Fruit fly (Drosophila melanogaster) whole organism, wandering third instar larva: ENCODE data around the gene mus302.
A peak's percentile ranks its signal among the peaks of the same experiment; 100 is the strongest.

Source experiments
- Abd-B ChIP-seq: fragments of >200 bp; optimal IDR thresholded peaks from 2 replicates; lab custom pipeline; 2017; ENCODE audit warnings: missing biosample characterization, missing genetic modification characterization
- CG32264 ChIP-seq: fragments of 200-800 bp; sonication (Bioruptor generic); optimal IDR thresholded peaks from 2 replicates; lab custom pipeline; 2016; ENCODE audit warnings: missing biosample characterization, missing genetic modification characterization
- CG9705 ChIP-seq: fragments of 200-800 bp; sonication (Bioruptor generic); optimal IDR thresholded peaks from 2 replicates; lab custom pipeline; 2018; ENCODE audit warnings: missing biosample characterization, mild to moderate bottlenecking, missing genetic modification characterization
- CrebA ChIP-seq: fragments of 200-800 bp; sonication (Bioruptor generic); optimal IDR thresholded peaks from 2 replicates; lab custom pipeline; 2016; ENCODE audit warnings: missing biosample characterization, mild to moderate bottlenecking, missing genetic modification characterization, borderline replicate concordance
- Dfd ChIP-seq: fragments of >200 bp; optimal IDR thresholded peaks from 2 replicates; lab custom pipeline; 2017; ENCODE audit warnings: missing biosample characterization, missing genetic modification characterization
- Dif ChIP-seq: fragments of 200-275, 200-300 bp; sonication (Bioruptor generic); optimal IDR thresholded peaks from 2 replicates; lab custom pipeline; 2018; ENCODE audit warnings: missing biosample characterization, missing genetic modification characterization; ENCODE audit not compliant: partially characterized antibody
- GATAd ChIP-seq: sonication (Bioruptor generic); optimal IDR thresholded peaks from 2 replicates; lab custom pipeline; 2016; ENCODE audit warnings: missing biosample characterization, missing genetic modification characterization
- HLH106 ChIP-seq: fragments of 200-800 bp; optimal IDR thresholded peaks from 3 replicates; lab custom pipeline; 2019; ENCODE audit warnings: missing biosample characterization, mild to moderate bottlenecking, missing genetic modification characterization, moderate library complexity
- Hnf4 ChIP-seq: fragments of 200-800 bp; sonication (Bioruptor generic); optimal IDR thresholded peaks from 2 replicates; lab custom pipeline; 2016; ENCODE audit warnings: missing biosample characterization, mild to moderate bottlenecking, missing genetic modification characterization
- Hr78 ChIP-seq: fragments of >200 bp; optimal IDR thresholded peaks from 2 replicates; lab custom pipeline; 2017; ENCODE audit warnings: missing biosample characterization, missing genetic modification characterization
- Hr83 ChIP-seq: fragments of 200-300 bp; sonication (Bioruptor generic); optimal IDR thresholded peaks from 2 replicates; lab custom pipeline; 2016; ENCODE audit warnings: missing biosample characterization, mild to moderate bottlenecking, missing genetic modification characterization, moderate library complexity; ENCODE audit not compliant: poor library complexity, severe bottlenecking
- Jra ChIP-seq: sonication (Bioruptor generic); optimal IDR thresholded peaks from 2 replicates; lab custom pipeline; 2016; ENCODE audit warnings: missing biosample characterization, missing genetic modification characterization
- Mio ChIP-seq: sonication (Bioruptor generic); optimal IDR thresholded peaks from 2 replicates; lab custom pipeline; 2016; ENCODE audit warnings: missing biosample characterization, missing genetic modification characterization
- Myc ChIP-seq: fragments of >200 bp; optimal IDR thresholded peaks from 2 replicates; lab custom pipeline; 2017
- N ChIP-seq: fragments of >200 bp; optimal IDR thresholded peaks from 2 replicates; lab custom pipeline; 2018; ENCODE audit warnings: missing biosample characterization, missing external identifiers, missing genetic modification characterization
- OdsH ChIP-seq: fragments of 200-800 bp; sonication (Bioruptor generic); optimal IDR thresholded peaks from 2 replicates; lab custom pipeline; 2016; ENCODE audit warnings: missing biosample characterization, mild to moderate bottlenecking, missing genetic modification characterization
- Rel ChIP-seq, 2 experiments: fragments of 200-800 bp; sonication (Bioruptor generic) in 1 of 2; optimal IDR thresholded peaks; 2 replicates in 1 of 2; 3 replicates in 1 of 2; lab custom pipeline; 2016 to 2019; ENCODE audit warnings: mild to moderate bottlenecking in 2 of 2, missing biosample characterization in 2 of 2, missing genetic modification characterization in 2 of 2, moderate library complexity in 1 of 2
- Sp1 ChIP-seq: fragments of 200-800 bp; sonication (Bioruptor generic); optimal IDR thresholded peaks from 3 replicates; lab custom pipeline; 2019; ENCODE audit warnings: missing biosample characterization, mild to moderate bottlenecking, missing genetic modification characterization, moderate library complexity
- Vsx2 ChIP-seq: fragments of 200-300, 225-300 bp; sonication (Bioruptor generic); optimal IDR thresholded peaks from 2 replicates; lab custom pipeline; 2018; ENCODE audit warnings: missing biosample characterization, missing genetic modification characterization; ENCODE audit not compliant: partially characterized antibody
- br ChIP-seq: fragments of 200-800 bp; sonication (Bioruptor generic); optimal IDR thresholded peaks from 2 replicates; lab custom pipeline; 2016; ENCODE audit warnings: missing biosample characterization, missing genetic modification characterization
- brk ChIP-seq: fragments of 200-800 bp; sonication (Bioruptor generic); optimal IDR thresholded peaks from 2 replicates; lab custom pipeline; 2016; ENCODE audit warnings: missing biosample characterization, mild to moderate bottlenecking, missing genetic modification characterization
- dl ChIP-seq, 2 experiments: fragments of 175-275, 200-275 bp in 1 of 2; fragments of 200-275 bp in 1 of 2; sonication (Bioruptor generic); optimal IDR thresholded peaks; lab custom pipeline; 2018; ENCODE audit warnings: mild to moderate bottlenecking in 2 of 2, missing biosample characterization in 2 of 2, missing genetic modification characterization in 2 of 2, moderate library complexity in 2 of 2; ENCODE audit not compliant: partially characterized antibody in 2 of 2, insufficient read depth in 1 of 2
- dmrt93B ChIP-seq: fragments of 200-800 bp; sonication (Bioruptor generic); optimal IDR thresholded peaks from 2 replicates; lab custom pipeline; 2018; ENCODE audit warnings: missing biosample characterization, mild to moderate bottlenecking, missing genetic modification characterization
- dsf ChIP-seq: sonication (Bioruptor generic); optimal IDR thresholded peaks from 2 replicates; lab custom pipeline; 2016; ENCODE audit warnings: missing biosample characterization, missing genetic modification characterization, borderline replicate concordance
- ey ChIP-seq: fragments of 200-800 bp; sonication (Bioruptor generic); optimal IDR thresholded peaks from 2 replicates; lab custom pipeline; 2016; ENCODE audit warnings: missing biosample characterization, missing genetic modification characterization
- foxo ChIP-seq, 2 experiments: fragments of 200-800 bp; sonication (Bioruptor generic); optimal IDR thresholded peaks; 2 replicates in 1 of 2; 3 replicates in 1 of 2; lab custom pipeline; 2016 to 2017; ENCODE audit warnings: missing biosample characterization in 2 of 2, missing genetic modification characterization in 2 of 2
- fru ChIP-seq: fragments of 200-800 bp; sonication (Bioruptor generic); optimal IDR thresholded peaks from 3 replicates; lab custom pipeline; 2016; ENCODE audit warnings: missing biosample characterization, mild to moderate bottlenecking, missing genetic modification characterization
- h ChIP-seq: fragments of 200-800 bp; sonication (Bioruptor generic); optimal IDR thresholded peaks from 3 replicates; lab custom pipeline; 2016; ENCODE audit warnings: missing biosample characterization, mild to moderate bottlenecking, missing genetic modification characterization
- jim ChIP-seq: fragments of 175-275, 200-325 bp; sonication (Bioruptor generic); optimal IDR thresholded peaks from 2 replicates; lab custom pipeline; 2016; ENCODE audit warnings: missing biosample characterization, mild to moderate bottlenecking, missing genetic modification characterization
- lola ChIP-seq: fragments of >200 bp; optimal IDR thresholded peaks from 2 replicates; lab custom pipeline; 2017; ENCODE audit warnings: missing biosample characterization, missing genetic modification characterization
- pan ChIP-seq: fragments of >200 bp; optimal IDR thresholded peaks from 2 replicates; lab custom pipeline; 2017
- psq ChIP-seq: fragments of 200-800 bp; sonication (Bioruptor generic); optimal IDR thresholded peaks from 3 replicates; lab custom pipeline; 2017; ENCODE audit warnings: missing biosample characterization, mild to moderate bottlenecking, missing genetic modification characterization, moderate library complexity
- rgr ChIP-seq: fragments of 200-800 bp; sonication (Bioruptor generic); optimal IDR thresholded peaks from 3 replicates; lab custom pipeline; 2016; ENCODE audit warnings: missing biosample characterization, mild to moderate bottlenecking, missing genetic modification characterization
- sage ChIP-seq: fragments of 200-800 bp; sonication (Bioruptor generic); optimal IDR thresholded peaks from 2 replicates; lab custom pipeline; 2016; ENCODE audit warnings: missing biosample characterization, mild to moderate bottlenecking, missing genetic modification characterization
- sv ChIP-seq: fragments of 200-800 bp; sonication (Bioruptor generic); optimal IDR thresholded peaks from 3 replicates; lab custom pipeline; 2016; ENCODE audit warnings: missing biosample characterization, missing genetic modification characterization
- tai ChIP-seq: sonication (Bioruptor generic); optimal IDR thresholded peaks from 2 replicates; lab custom pipeline; 2016; ENCODE audit warnings: missing biosample characterization, missing genetic modification characterization
- usp ChIP-seq: fragments of >200 bp; optimal IDR thresholded peaks from 2 replicates; lab custom pipeline; 2017; ENCODE audit warnings: missing biosample characterization, missing genetic modification characterization
- woc ChIP-seq: sonication (Bioruptor generic); optimal IDR thresholded peaks from 2 replicates; lab custom pipeline; 2016; ENCODE audit warnings: missing biosample characterization, mild to moderate bottlenecking, missing genetic modification characterization

mus302 gene

dm6 chr3L:16808139-16808538, 28.6 kb upstream of the mus302 start:
- TF ChIP-seq br (GFP tag; lab: Kevin White, UChicago), result no peak
- TF ChIP-seq Abd-B (GFP tag; lab: Kevin White, UChicago), result no peak
- no peak for TF ChIP-seq usp (GFP tag; lab: Kevin White, UChicago)
- no peak for TF ChIP-seq sv (GFP tag; lab: Kevin White, UChicago)
- no peak for TF ChIP-seq dsf (GFP tag; lab: Kevin White, UChicago)
- no peak for TF ChIP-seq Jra
- TF ChIP-seq CG32264 (GFP tag; lab: Kevin White, UChicago), result no peak
- no peak for TF ChIP-seq dmrt93B (GFP tag; lab: Kevin White, UChicago)
- no peak for TF ChIP-seq CG9705 (GFP tag; lab: Kevin White, UChicago)
- peak; percentile 3 for TF ChIP-seq Hr83
- TF ChIP-seq jim, result no peak
- TF ChIP-seq Mio, result no peak
- peak; percentile 0 for TF ChIP-seq HLH106 (tag; lab: Kevin White, UChicago)
- TF ChIP-seq dl (GFP tag; optimal IDR thresholded peaks at IDR 0.05; lab: Kevin White, UChicago; ENCODE audit: insufficient read depth in 1 of 2, partially characterized antibody in 2 of 2), result peak in 1 of 2 experiments; percentile 69
- TF ChIP-seq pan (lab: Kevin White, UChicago), result no peak
- no peak for TF ChIP-seq N (GFP tag; lab: Kevin White, UChicago)
- no peak for TF ChIP-seq CrebA
- no peak for TF ChIP-seq tai (GFP tag; lab: Kevin White, UChicago)
- TF ChIP-seq psq (GFP tag; lab: Kevin White, UChicago), result no peak
- no peak for TF ChIP-seq Rel (GFP tag; optimal IDR thresholded peaks at IDR 0.05; lab: Kevin White, UChicago)
- TF ChIP-seq Rel (tag; optimal IDR thresholded peaks at IDR 0.05; lab: Kevin White, UChicago), result peak; percentile 36
- no peak for TF ChIP-seq GATAd (GFP tag; lab: Kevin White, UChicago)
- TF ChIP-seq ey (GFP tag; lab: Kevin White, UChicago), result no peak
- TF ChIP-seq Myc (lab: Kevin White, UChicago), result peak; percentile 38
- TF ChIP-seq Hnf4 (GFP tag; lab: Kevin White, UChicago), result peak; percentile 1
- TF ChIP-seq sage, result no peak
- no peak for TF ChIP-seq Sp1
- TF ChIP-seq fru (GFP tag; lab: Kevin White, UChicago), result no peak
- no peak for TF ChIP-seq brk (GFP tag; lab: Kevin White, UChicago)
- TF ChIP-seq Hr78 (GFP tag; lab: Kevin White, UChicago), result no peak
- no peak for TF ChIP-seq foxo (GFP tag; optimal IDR thresholded peaks at IDR 0.05; lab: Kevin White, UChicago)
- peak; percentile 73 for TF ChIP-seq Vsx2
- TF ChIP-seq rgr (GFP tag; lab: Kevin White, UChicago), result no peak
- TF ChIP-seq OdsH (GFP tag; lab: Kevin White, UChicago), result no peak
- TF ChIP-seq Dif (GFP tag; lab: Kevin White, UChicago), result peak; percentile 95
- TF ChIP-seq h (GFP tag; lab: Kevin White, UChicago), result peak; percentile 16
- no peak for TF ChIP-seq lola (GFP tag; lab: Kevin White, UChicago)
- no peak for TF ChIP-seq woc
- no peak for TF ChIP-seq Dfd
- TF ChIP-seq, all 38 proteins: peak for 9

dm6 chr3L:16807558-16807957, 28.0 kb upstream of the mus302 start, which contains the start of gene CG9674:
Gene CG9674, minus strand, starts transcription at chr3L:16807731.
- TF ChIP-seq CG32264 (GFP tag; lab: Kevin White, UChicago) (no peak), OdsH (GFP tag; lab: Kevin White, UChicago) (no peak), br (GFP tag; lab: Kevin White, UChicago) (no peak), h (GFP tag; lab: Kevin White, UChicago) (no peak), Abd-B (GFP tag; lab: Kevin White, UChicago) (no peak), brk (GFP tag; lab: Kevin White, UChicago) (no peak), HLH106 (tag; lab: Kevin White, UChicago) (no peak), usp (GFP tag; lab: Kevin White, UChicago) (no peak), Vsx2 (no peak), sage (no peak), ey (GFP tag; lab: Kevin White, UChicago) (no peak), CrebA (no peak), rgr (GFP tag; lab: Kevin White, UChicago) (no peak), GATAd (GFP tag; lab: Kevin White, UChicago) (no peak), Jra (no peak), Hnf4 (GFP tag; lab: Kevin White, UChicago) (no peak), foxo (GFP tag; optimal IDR thresholded peaks at IDR 0.05; lab: Kevin White, UChicago) (no peak), dmrt93B (GFP tag; lab: Kevin White, UChicago) (no peak)
- TF ChIP-seq, all 38 proteins: peak for 0
